In genomic region chr3R:27288202-27289135, dm6 we compare ENCODE assay signal across 1 fruit fly cellular context.
TF ChIP-seq lines count a peak whose summit lies in the region.

Gene bigmax, minus strand, starts transcription at chr3R:27288526.
Gene Hmu, plus strand, starts transcription at chr3R:27288769.

TF ChIP-seq in whole organism, embryonic, 481 proteins besides CTCF, POLR2A, EP300 and RAD21 (continued from another document and continues in another):
- TF ChIP-seq gcm (GFP tag; optimal IDR thresholded peaks at IDR 0.05; lab: Kevin White, UChicago) (peak; percentile 62), CG2678 (tag; optimal IDR thresholded peaks at IDR 0.05; lab: Kevin White, UChicago) (peak; percentile 81), NfI (GFP tag; optimal IDR thresholded peaks at IDR 0.05; lab: Kevin White, UChicago) (peak; percentile 79), Mes4 (GFP tag; optimal IDR thresholded peaks at IDR 0.05; lab: Kevin White, UChicago) (peak; percentile 66), sens (GFP tag; lab: Kevin White, UChicago) (peak; percentile 94), Sry-δ (GFP tag; optimal IDR thresholded peaks at IDR 0.05; lab: Kevin White, UChicago) (peak; percentile 99), sisA (GFP tag; IDR thresholded peaks at IDR 0.05; lab: Robert Waterston, UW) (peak; percentile 83), gfzf (GFP tag; optimal IDR thresholded peaks at IDR 0.05; lab: Kevin White, UChicago) (peak; percentile 96), repo (GFP tag; optimal IDR thresholded peaks at IDR 0.05; lab: Kevin White, UChicago) (peak; percentile 81), CG42726 (GFP tag; IDR thresholded peaks at IDR 0.05; lab: Robert Waterston, UW; ENCODE audit: partially characterized antibody) (peak; percentile 55; the same call in 1 of the 2 replicates), eve (GFP tag; optimal IDR thresholded peaks at IDR 0.05; lab: Kevin White, UChicago) (no peak), sob (GFP tag; IDR thresholded peaks at IDR 0.05; lab: Robert Waterston, UW) (peak; percentile 87), dan (GFP tag; IDR thresholded peaks at IDR 0.05; lab: Robert Waterston, UW) (no peak), CG43689 (GFP tag; IDR thresholded peaks at IDR 0.05; lab: Robert Waterston, UW) (peak; percentile 42; the same call in 1 of the 2 replicates), NFAT (GFP tag; IDR thresholded peaks at IDR 0.05; lab: Robert Waterston, UW) (peak; percentile 88), CG17802 (tag; optimal IDR thresholded peaks at IDR 0.05; lab: Kevin White, UChicago) (peak; percentile 49), CG8290 (GFP tag; optimal IDR thresholded peaks at IDR 0.05; lab: Kevin White, UChicago) (peak; percentile 77), CG8290 (tag; optimal IDR thresholded peaks at IDR 0.05; lab: Kevin White, UChicago) (peak in 1 of 2 experiments; percentile 93), lmd (GFP tag; IDR thresholded peaks at IDR 0.05; lab: Robert Waterston, UW) (peak; percentile 85), MBD-R2 (GFP tag; IDR thresholded peaks at IDR 0.05; lab: Robert Waterston, UW) (peak; percentile 88; the same call in 1 of the 2 replicates), CG15269 (tag; optimal IDR thresholded peaks at IDR 0.05; lab: Kevin White, UChicago) (peak; percentile 79), org-1 (GFP tag; optimal IDR thresholded peaks at IDR 0.05; lab: Kevin White, UChicago) (no peak), CG4617 (GFP tag; optimal IDR thresholded peaks at IDR 0.05; lab: Kevin White, UChicago; ENCODE audit: borderline replicate concordance) (peak; percentile 85), CG14050 (GFP tag; IDR thresholded peaks at IDR 0.05; lab: Robert Waterston, UW) (peak; percentile 76), Hmr (GFP tag; optimal IDR thresholded peaks at IDR 0.05; lab: Kevin White, UChicago) (peak; percentile 90), crp (GFP tag; optimal IDR thresholded peaks at IDR 0.05; lab: Kevin White, UChicago) (peak in 1 of 2 experiments; percentile 60), pb (GFP tag; optimal IDR thresholded peaks at IDR 0.05; lab: Kevin White, UChicago) (peak; percentile 63), kay (GFP tag; optimal IDR thresholded peaks at IDR 0.05; lab: Kevin White, UChicago) (peak; percentile 77), en (GFP tag; optimal IDR thresholded peaks at IDR 0.05; lab: Kevin White, UChicago) (peak; percentile 68), CG7987 (GFP tag; optimal IDR thresholded peaks at IDR 0.05; lab: Kevin White, UChicago) (peak; percentile 91), Chrac-16 (GFP tag; optimal IDR thresholded peaks at IDR 0.05; lab: Kevin White, UChicago) (peak; percentile 87), zen (tag; optimal IDR thresholded peaks at IDR 0.05; lab: Kevin White, UChicago) (peak; percentile 66), amos (GFP tag; IDR thresholded peaks at IDR 0.05; lab: Robert Waterston, UW; ENCODE audit: partially characterized antibody) (peak; percentile 87), CG3407 (GFP tag; optimal IDR thresholded peaks at IDR 0.05; lab: Kevin White, UChicago) (peak; percentile 32), CG8388 (GFP tag; optimal IDR thresholded peaks at IDR 0.05; lab: Kevin White, UChicago) (peak; percentile 74), dimm (GFP tag; IDR thresholded peaks at IDR 0.05; lab: Robert Waterston, UW) (peak; percentile 15; the same call in 1 of the 2 replicates), HLH54F (GFP tag; optimal IDR thresholded peaks at IDR 0.05; lab: Kevin White, UChicago) (peak; percentile 87), nerfin-1 (tag; optimal IDR thresholded peaks at IDR 0.05; lab: Kevin White, UChicago) (peak; percentile 78), Sox102F (GFP tag; optimal IDR thresholded peaks at IDR 0.05; lab: Kevin White, UChicago) (peak; percentile 83), Trl (optimal IDR thresholded peaks at IDR 0.05; lab: Kevin White, UChicago) (no peak), Trl (GFP tag; optimal IDR thresholded peaks at IDR 0.05; lab: Kevin White, UChicago) (peak; percentile 86), seq (GFP tag; IDR thresholded peaks at IDR 0.05; lab: Robert Waterston, UW) (peak; percentile 64), Deaf1 (tag; optimal IDR thresholded peaks at IDR 0.05; lab: Kevin White, UChicago) (peak; percentile 54), Hr51 (GFP tag; optimal IDR thresholded peaks at IDR 0.05; lab: Kevin White, UChicago) (peak; percentile 85 to 86), CG17359 (tag; optimal IDR thresholded peaks at IDR 0.05; lab: Kevin White, UChicago) (peak; percentile 81), pfk (GFP tag; optimal IDR thresholded peaks at IDR 0.05; lab: Kevin White, UChicago) (peak; percentile 1), CG13287 (GFP tag; IDR thresholded peaks at IDR 0.05; lab: Robert Waterston, UW; ENCODE audit: partially characterized antibody) (peak; percentile 98), E2f2 (GFP tag; IDR thresholded peaks at IDR 0.05; lab: Robert Waterston, UW) (peak; percentile 61), CG31224 (GFP tag; IDR thresholded peaks at IDR 0.05; lab: Robert Waterston, UW) (peak; percentile 68), Ets65A (GFP tag; lab: Kevin White, UChicago) (peak; percentile 98), disco-r (GFP tag; optimal IDR thresholded peaks at IDR 0.05; lab: Kevin White, UChicago) (peak; percentile 61), fd64A (GFP tag; optimal IDR thresholded peaks at IDR 0.05; lab: Kevin White, UChicago) (no peak), Camta (GFP tag; optimal IDR thresholded peaks at IDR 0.05; lab: Kevin White, UChicago) (peak; percentile 80), zfh2 (GFP tag; optimal IDR thresholded peaks at IDR 0.05; lab: Kevin White, UChicago) (peak; percentile 93), Hr3 (GFP tag; optimal IDR thresholded peaks at IDR 0.05; lab: Kevin White, UChicago) (peak; percentile 84), NC2α (GFP tag; optimal IDR thresholded peaks at IDR 0.05; lab: Kevin White, UChicago) (peak; percentile 41), dysf (GFP tag; IDR thresholded peaks at IDR 0.05; lab: Robert Waterston, UW) (peak; percentile 84), CG13123 (GFP tag; optimal IDR thresholded peaks at IDR 0.05; lab: Kevin White, UChicago) (peak; percentile 82), Mrtf (GFP tag; IDR thresholded peaks at IDR 0.05; lab: Robert Waterston, UW) (peak; percentile 73), Meics (GFP tag; optimal IDR thresholded peaks at IDR 0.05; lab: Kevin White, UChicago) (peak; percentile 74), CG12391 (tag; optimal IDR thresholded peaks at IDR 0.05; lab: Kevin White, UChicago) (peak; percentile 91), Doc3 (GFP tag; IDR thresholded peaks at IDR 0.05; lab: Robert Waterston, UW; ENCODE audit: partially characterized antibody) (peak; percentile 95), exex (tag; optimal IDR thresholded peaks at IDR 0.05; lab: Kevin White, UChicago) (peak; percentile 65), ham (GFP tag; IDR thresholded peaks at IDR 0.05; lab: Robert Waterston, UW) (no peak), Ada2b (GFP tag; IDR thresholded peaks at IDR 0.05; lab: Robert Waterston, UW) (peak; percentile 80), CG6272 (GFP tag; IDR thresholded peaks at IDR 0.05; lab: Robert Waterston, UW) (peak; percentile 80), tin (GFP tag; optimal IDR thresholded peaks at IDR 0.05; lab: Kevin White, UChicago) (peak; percentile 80), bigmax (GFP tag; optimal IDR thresholded peaks at IDR 0.05; lab: Kevin White, UChicago) (no peak), Sox100B (GFP tag; optimal IDR thresholded peaks at IDR 0.05; lab: Kevin White, UChicago) (no peak), gce (GFP tag; IDR thresholded peaks at IDR 0.05; lab: Robert Waterston, UW) (peak; percentile 59; the same call in 1 of the 3 replicates), CG32772 (GFP tag; IDR thresholded peaks at IDR 0.05; lab: Robert Waterston, UW) (peak; percentile 80), phol (tag; optimal IDR thresholded peaks at IDR 0.05; lab: Kevin White, UChicago) (peak; percentile 87), peb (GFP tag; IDR thresholded peaks at IDR 0.05; lab: Robert Waterston, UW) (peak; percentile 24; the same call in 1 of the 2 replicates), CG13775 (GFP tag; optimal IDR thresholded peaks at IDR 0.05; lab: Kevin White, UChicago) (peak; percentile 86), hb (GFP tag; IDR thresholded peaks at IDR 0.05; lab: Robert Waterston, UW; ENCODE audit: partially characterized antibody) (peak; percentile 85), CG12236 (GFP tag; optimal IDR thresholded peaks at IDR 0.05; lab: Kevin White, UChicago) (peak; percentile 64), CG18619 (GFP tag; optimal IDR thresholded peaks at IDR 0.05; lab: Kevin White, UChicago) (peak; percentile 73), CG4730 (GFP tag; IDR thresholded peaks at IDR 0.05; lab: Robert Waterston, UW) (peak; percentile 72), Kr (GFP tag; optimal IDR thresholded peaks at IDR 0.05; lab: Kevin White, UChicago) (no peak), CG7745 (tag; optimal IDR thresholded peaks at IDR 0.05; lab: Kevin White, UChicago) (no peak), pros (GFP tag; optimal IDR thresholded peaks at IDR 0.05; lab: Kevin White, UChicago) (no peak), CG14667 (GFP tag; IDR thresholded peaks at IDR 0.05; lab: Robert Waterston, UW) (peak; percentile 62; the same call in 1 of the 2 replicates), CG11456 (GFP tag; IDR thresholded peaks at IDR 0.05; lab: Robert Waterston, UW) (peak; percentile 86), CG3065 (GFP tag; optimal IDR thresholded peaks at IDR 0.05; lab: Kevin White, UChicago) (peak; percentile 20), caup (GFP tag; optimal IDR thresholded peaks at IDR 0.05; lab: Kevin White, UChicago; ENCODE audit: severe bottlenecking) (peak; percentile 81), CG11723 (GFP tag; optimal IDR thresholded peaks at IDR 0.05; lab: Kevin White, UChicago) (peak; percentile 53), inv (GFP tag; IDR thresholded peaks at IDR 0.05; lab: Robert Waterston, UW; ENCODE audit: partially characterized antibody) (peak; percentile 90), CG6654 (GFP tag; optimal IDR thresholded peaks at IDR 0.05; lab: Kevin White, UChicago) (no peak), MESR4 (GFP tag; optimal IDR thresholded peaks at IDR 0.05; lab: Kevin White, UChicago) (peak; percentile 89), Lhr (GFP tag; optimal IDR thresholded peaks at IDR 0.05; lab: Kevin White, UChicago) (peak; percentile 86), Sry-β (GFP tag; optimal IDR thresholded peaks at IDR 0.05; lab: Kevin White, UChicago) (no peak), ase (GFP tag; IDR thresholded peaks at IDR 0.05; lab: Robert Waterston, UW) (peak; percentile 80), CG18764 (GFP tag; optimal IDR thresholded peaks at IDR 0.05; lab: Kevin White, UChicago) (peak; percentile 77), CG9437 (GFP tag; optimal IDR thresholded peaks at IDR 0.05; lab: Kevin White, UChicago) (peak; percentile 98), C15 (GFP tag; IDR thresholded peaks at IDR 0.05; lab: Robert Waterston, UW) (peak; percentile 58; the same call in 1 of the 3 replicates), ash1 (GFP tag; optimal IDR thresholded peaks at IDR 0.05; lab: Kevin White, UChicago) (no peak), CG4328 (GFP tag; optimal IDR thresholded peaks at IDR 0.05; lab: Kevin White, UChicago) (peak; percentile 1), wdn (GFP tag; IDR thresholded peaks at IDR 0.05; lab: Robert Waterston, UW) (peak; percentile 79), CG8478 (optimal IDR thresholded peaks at IDR 0.05; lab: Kevin White, UChicago) (no peak), CG2712 (tag; optimal IDR thresholded peaks at IDR 0.05; lab: Kevin White, UChicago) (peak; percentile 86), ERR (GFP tag; optimal IDR thresholded peaks at IDR 0.05; lab: Kevin White, UChicago) (peak; percentile 86), dpn (GFP tag; optimal IDR thresholded peaks at IDR 0.05; lab: Kevin White, UChicago) (peak; percentile 92 to 93), Vsx1 (GFP tag; optimal IDR thresholded peaks at IDR 0.05; lab: Kevin White, UChicago) (peak; percentile 7), BtbVII (GFP tag; optimal IDR thresholded peaks at IDR 0.05; lab: Kevin White, UChicago) (peak; percentile 27), insv (GFP tag; optimal IDR thresholded peaks at IDR 0.05; lab: Kevin White, UChicago) (peak in 1 of 2 experiments; percentile 38), gsb (GFP tag; IDR thresholded peaks at IDR 0.05; lab: Robert Waterston, UW) (0 out of 2 replicates have a peak, but pooled peaks have one; percentile 48), CG16813 (GFP tag; IDR thresholded peaks at IDR 0.05; lab: Robert Waterston, UW; ENCODE audit: partially characterized antibody) (peak; percentile 95), ci (GFP tag; IDR thresholded peaks at IDR 0.05; lab: Robert Waterston, UW) (peak; percentile 92), chm (GFP tag; IDR thresholded peaks at IDR 0.05; lab: Robert Waterston, UW) (peak; percentile 81), run (tag; optimal IDR thresholded peaks at IDR 0.05; lab: Kevin White, UChicago) (peak; percentile 14), CG4282 (GFP tag; optimal IDR thresholded peaks at IDR 0.05; lab: Kevin White, UChicago) (peak; percentile 78), Hr39 (optimal IDR thresholded peaks at IDR 0.05; lab: Kevin White, UChicago) (no peak), ems (GFP tag; optimal IDR thresholded peaks at IDR 0.05; lab: Kevin White, UChicago) (peak; percentile 84), Awh (GFP tag; IDR thresholded peaks at IDR 0.05; lab: Robert Waterston, UW) (peak; percentile 48; the same call in 1 of the 2 replicates), tio (GFP tag; optimal IDR thresholded peaks at IDR 0.05; lab: Kevin White, UChicago) (no peak), ap (GFP tag; IDR thresholded peaks at IDR 0.05; lab: Robert Waterston, UW) (peak; percentile 72), pnt (GFP tag; optimal IDR thresholded peaks at IDR 0.05; lab: Kevin White, UChicago) (peak; percentile 86), CG31365 (tag; optimal IDR thresholded peaks at IDR 0.05; lab: Kevin White, UChicago) (peak; percentile 11), Drgx (GFP tag; IDR thresholded peaks at IDR 0.05; lab: Robert Waterston, UW) (peak; percentile 66), Scr (GFP tag; IDR thresholded peaks at IDR 0.05; lab: Robert Waterston, UW; ENCODE audit: partially characterized antibody) (peak; percentile 96), CG2875 (GFP tag; optimal IDR thresholded peaks at IDR 0.05; lab: Kevin White, UChicago) (no peak), CG17186 (GFP tag; optimal IDR thresholded peaks at IDR 0.05; lab: Kevin White, UChicago) (peak; percentile 64), Blimp-1 (GFP tag; optimal IDR thresholded peaks at IDR 0.05; lab: Kevin White, UChicago) (peak; percentile 73), CG12219 (GFP tag; optimal IDR thresholded peaks at IDR 0.05; lab: Kevin White, UChicago) (peak; percentile 51), fru (optimal IDR thresholded peaks at IDR 0.05; lab: Kevin White, UChicago) (no peak), sug (tag; optimal IDR thresholded peaks at IDR 0.05; lab: Kevin White, UChicago) (peak; percentile 83), CG17912 (GFP tag; optimal IDR thresholded peaks at IDR 0.05; lab: Kevin White, UChicago) (peak; percentile 45), CG6813 (GFP tag; optimal IDR thresholded peaks at IDR 0.05; lab: Kevin White, UChicago) (peak; percentile 14), her (GFP tag; optimal IDR thresholded peaks at IDR 0.05; lab: Kevin White, UChicago) (peak; percentile 87)
